Fruit fly (Drosophila melanogaster) whole organism, adult: ENCODE results near the gene CG8671.

Experiments
- CG11617 ChIP-seq: fragments of 200-800 bp; sonication (Bioruptor generic); optimal IDR thresholded peaks from 2 replicates; lab custom pipeline; 2017; ENCODE audit warnings: mild to moderate bottlenecking, missing biosample characterization, missing genetic modification reagents, missing genetic modification characterization
- CG14711 ChIP-seq: fragments of 200-800 bp; sonication (Bioruptor generic); optimal IDR thresholded peaks from 2 replicates; lab custom pipeline; 2018; ENCODE audit warnings: missing biosample characterization, mild to moderate bottlenecking, missing genetic modification characterization, moderate library complexity
- CG1620 ChIP-seq: fragments of 200-800 bp; sonication (Bioruptor generic); optimal IDR thresholded peaks from 2 replicates; lab custom pipeline; 2016; ENCODE audit warnings: missing biosample characterization, missing genetic modification characterization
- CG5204 ChIP-seq: fragments of 200-800 bp; sonication (Bioruptor generic); optimal IDR thresholded peaks from 2 replicates; lab custom pipeline; 2016; ENCODE audit warnings: missing biosample characterization, missing genetic modification characterization
- CG7101 ChIP-seq: fragments of 200-800 bp; sonication (Bioruptor generic); optimal IDR thresholded peaks from 2 replicates; lab custom pipeline; 2018; ENCODE audit warnings: missing biosample characterization, mild to moderate bottlenecking, missing genetic modification characterization, moderate library complexity
- Crg-1 ChIP-seq: fragments of 200-800 bp; sonication (Bioruptor generic); optimal IDR thresholded peaks from 2 replicates; lab custom pipeline; 2016; ENCODE audit warnings: missing biosample characterization, missing genetic modification characterization
- Hr96 ChIP-seq: fragments of 200-800 bp; sonication (Bioruptor generic); optimal IDR thresholded peaks from 2 replicates; lab custom pipeline; 2016; ENCODE audit warnings: missing biosample characterization, missing genetic modification characterization
- Mnt ChIP-seq: fragments of 200-800 bp; sonication (Bioruptor generic); optimal IDR thresholded peaks from 2 replicates; lab custom pipeline; 2016; ENCODE audit warnings: missing biosample characterization, mild to moderate bottlenecking, missing genetic modification characterization
- kay ChIP-seq: fragments of 200-800 bp; sonication (Bioruptor generic); peaks from one replicate; lab custom pipeline; 2016; ENCODE audit warnings: missing biosample characterization, missing genetic modification characterization, borderline replicate concordance
- ovo ChIP-seq: fragments of 200-800 bp; sonication (Bioruptor generic); optimal IDR thresholded peaks from 2 replicates; lab custom pipeline; 2016; ENCODE audit warnings: missing biosample characterization, missing genetic modification characterization
- tj ChIP-seq: fragments of 200-800 bp; sonication (Bioruptor generic); optimal IDR thresholded peaks from 3 replicates; lab custom pipeline; 2017; ENCODE audit warnings: missing biosample characterization, mild to moderate bottlenecking, missing genetic modification characterization, moderate library complexity

DNA sequence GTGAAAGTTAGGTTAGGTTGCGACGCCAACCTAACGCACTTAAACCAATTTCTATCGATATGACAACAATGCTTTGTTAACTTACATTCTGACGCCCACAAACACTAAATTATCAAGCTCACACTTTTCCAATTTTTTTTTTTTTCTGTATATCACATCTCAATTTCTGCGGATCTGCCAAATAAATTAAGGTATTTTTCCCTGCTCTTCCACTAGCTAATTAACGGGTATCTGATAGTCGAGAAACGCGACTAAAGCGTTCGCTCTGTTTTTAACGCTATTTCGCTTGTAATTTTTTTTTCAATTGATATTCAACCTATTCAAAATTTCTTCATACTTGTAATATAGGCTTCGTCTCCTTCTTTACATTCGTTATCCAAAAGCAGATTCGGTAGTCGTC lies 3.5 kb downstream of the CG8671 start:
- TF ChIP-seq CG14711 (no peak), tj (no peak), CG1620 (GFP tag; lab: Kevin White, UChicago) (no peak), CG11617 (GFP tag; lab: Kevin White, UChicago) (no peak), CG7101 (no peak), CG5204 (no peak), kay (GFP tag; lab: Kevin White, UChicago) (no peak), ovo (GFP tag; lab: Kevin White, UChicago) (no peak), Hr96 (GFP tag; lab: Kevin White, UChicago) (no peak), Crg-1 (GFP tag; lab: Kevin White, UChicago) (no peak), Mnt (GFP tag; lab: Kevin White, UChicago) (no peak)
